Worm (Caenorhabditis elegans): Measurements from ENCODE around the gene npr-32.

- TF ChIP-seq elt-3 (tag; optimal IDR thresholded peaks at IDR 0.05) (no peak), egl-5 (tag; optimal IDR thresholded peaks at IDR 0.05) (no peak), elt-1 (tag; optimal IDR thresholded peaks at IDR 0.05) (no peak), lin-39 (tag; optimal IDR thresholded peaks at IDR 0.05) (no peak), unc-62 (GFP tag; optimal IDR thresholded peaks at IDR 0.05) (no peak), aly-2 (tag; optimal IDR thresholded peaks at IDR 0.05) (no peak), nhr-237 (tag; optimal IDR thresholded peaks at IDR 0.05) (no peak), ZK546.5 (tag; optimal IDR thresholded peaks at IDR 0.05) (no peak), ceh-28 (tag; optimal IDR thresholded peaks at IDR 0.05) (no peak), fkh-10 (GFP tag; optimal IDR thresholded peaks at IDR 0.05) (no peak), zag-1 (tag; optimal IDR thresholded peaks at IDR 0.05) (no peak), nhr-43 (tag; optimal IDR thresholded peaks at IDR 0.05; ENCODE audit: poor library complexity, severe bottlenecking) (no peak), hmg-11 (tag; optimal IDR thresholded peaks at IDR 0.05) (no peak)
Measured at ce11 chrIV:17232899-17233298, 2.0 kb upstream of the npr-32 start.

All from whole organism, L3 larva.